Fruit fly (Drosophila melanogaster): ENCODE measurements around the gene CG14710.

CG14710 gene

dm6 chr3R:11623025-11623424, 3.1 kb downstream of the CG14710 start, which contains the start of gene CG14711 (continued):
- peak; percentile 45 for TF ChIP-seq CG17802 (tag; optimal IDR thresholded peaks at IDR 0.05)
- peak; percentile 91 for TF ChIP-seq YL-1 (GFP tag; optimal IDR thresholded peaks at IDR 0.05)
- no peak; the same call in 1 of the 2 replicates for TF ChIP-seq CG31441 (GFP tag; IDR thresholded peaks at IDR 0.05)
- peak; percentile 82; the same call in 2 of the 3 replicates for TF ChIP-seq C15 (GFP tag; IDR thresholded peaks at IDR 0.05)
- TF ChIP-seq bowl (GFP tag; IDR thresholded peaks at IDR 0.05), result peak; percentile 74; the same call in 1 of the 2 replicates
- TF ChIP-seq E2f2 (GFP tag; IDR thresholded peaks at IDR 0.05), result peak; percentile 81
- peak; percentile 0 for TF ChIP-seq CG10274 (GFP tag; optimal IDR thresholded peaks at IDR 0.05)
- TF ChIP-seq Sry-β (GFP tag; optimal IDR thresholded peaks at IDR 0.05), result no peak
- peak; percentile 61; the same call in 1 of the 2 replicates for TF ChIP-seq CG4360 (GFP tag; IDR thresholded peaks at IDR 0.05)
- peak; percentile 47 for TF ChIP-seq CG7745 (tag; optimal IDR thresholded peaks at IDR 0.05)
- peak; percentile 6 for TF ChIP-seq CG3163 (GFP tag; optimal IDR thresholded peaks at IDR 0.05)

- TF ChIP-seq CG14014 (GFP tag; IDR thresholded peaks at IDR 0.05), result no peak
- TF ChIP-seq Nf-YA (GFP tag; IDR thresholded peaks at IDR 0.05), result no peak
- no peak for TF ChIP-seq Xbp1 (GFP tag; optimal IDR thresholded peaks at IDR 0.05)
- no peak for TF ChIP-seq shn (GFP tag; optimal IDR thresholded peaks at IDR 0.05)
- no peak for TF ChIP-seq scrt (GFP tag; optimal IDR thresholded peaks at IDR 0.05)
- TF ChIP-seq Dp (GFP tag; optimal IDR thresholded peaks at IDR 0.05), result no peak
- TF ChIP-seq pzg (GFP tag; optimal IDR thresholded peaks at IDR 0.05), result no peak
- no peak for TF ChIP-seq toy (GFP tag; IDR thresholded peaks at IDR 0.05)
Observed at dm6 chr3R:11625544-11625943, 5.7 kb downstream of the CG14710 start, which contains the start of gene Zaf1. Gene Zaf1 (minus strand): TSS chr3R:11625644.

DNA sequence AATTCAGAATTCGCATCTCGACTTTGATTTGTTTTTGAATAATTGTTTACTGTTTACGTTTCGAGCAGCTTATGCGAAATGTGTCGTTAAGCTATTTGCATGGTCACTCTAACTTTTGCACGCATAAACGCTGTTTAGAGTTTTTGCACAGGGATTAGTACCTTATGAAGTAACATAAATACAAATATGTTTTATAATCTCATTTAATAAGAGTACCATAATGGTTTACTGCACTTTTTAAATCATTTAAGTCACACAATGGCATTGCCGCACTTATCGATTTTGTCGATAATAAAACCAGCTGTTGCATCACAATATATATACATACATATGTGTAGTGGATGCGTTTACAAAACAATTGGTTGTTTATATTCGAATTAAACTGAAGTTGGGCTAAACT, 6.7 kb downstream of the CG14710 start, which contains the start of the genes CG6813 and CG18764:
TSS of gene CG6813 (minus strand) at position 68 of the 400 bp plus-strand sequence.
TSS of gene CG18764 (plus strand) at position 319 of the 400 bp plus-strand sequence.
- TF ChIP-seq CG1603 (tag; optimal IDR thresholded peaks at IDR 0.05) (peak; percentile 34), unc-4 (GFP tag; IDR thresholded peaks at IDR 0.05; ENCODE audit: partially characterized antibody) (peak; percentile 38; the same call in 1 of the 2 replicates), ac (GFP tag; optimal IDR thresholded peaks at IDR 0.05) (no peak), CG12659 (GFP tag; optimal IDR thresholded peaks at IDR 0.05) (peak; percentile 11), row (GFP tag; IDR thresholded peaks at IDR 0.05) (peak; percentile 35; the same call in 1 of the 3 replicates), CG7745 (tag; optimal IDR thresholded peaks at IDR 0.05) (no peak), CG9797 (GFP tag; optimal IDR thresholded peaks at IDR 0.05) (peak; percentile 10), Dll (GFP tag; IDR thresholded peaks at IDR 0.05; ENCODE audit: partially characterized antibody) (peak; percentile 59; the same call in 1 of the 4 replicates), CG14441 (GFP tag; IDR thresholded peaks at IDR 0.05) (no peak), HLH4C (GFP tag; IDR thresholded peaks at IDR 0.05; ENCODE audit: partially characterized antibody) (peak; percentile 41; the same call in 1 of the 3 replicates), CG7839 (tag; optimal IDR thresholded peaks at IDR 0.05) (no peak), pfk (GFP tag; optimal IDR thresholded peaks at IDR 0.05) (no peak), gfzf (GFP tag; optimal IDR thresholded peaks at IDR 0.05) (peak; percentile 45), Dref (GFP tag; IDR thresholded peaks at IDR 0.05) (peak; percentile 49), crc (GFP tag; optimal IDR thresholded peaks at IDR 0.05) (no peak), D19B (GFP tag; optimal IDR thresholded peaks at IDR 0.05) (no peak), CG3995 (GFP tag; optimal IDR thresholded peaks at IDR 0.05) (peak; percentile 67), tio (GFP tag; optimal IDR thresholded peaks at IDR 0.05) (no peak), sens (GFP tag) (peak; percentile 69), stwl (tag; optimal IDR thresholded peaks at IDR 0.05) (peak; percentile 59), Sry-δ (GFP tag; optimal IDR thresholded peaks at IDR 0.05) (peak; percentile 3), grau (tag; optimal IDR thresholded peaks at IDR 0.05) (no peak), CG2120 (GFP tag; optimal IDR thresholded peaks at IDR 0.05) (peak; percentile 30), YL-1 (GFP tag; optimal IDR thresholded peaks at IDR 0.05) (peak; percentile 23), ato (GFP tag; IDR thresholded peaks at IDR 0.05; ENCODE audit: partially characterized antibody) (0 out of 2 replicates have a peak, but pooled peaks have one; percentile 32), Abd-B (GFP tag; optimal IDR thresholded peaks at IDR 0.05) (no peak), trem (tag; optimal IDR thresholded peaks at IDR 0.05) (peak; percentile 21), pb (GFP tag; optimal IDR thresholded peaks at IDR 0.05) (no peak), onecut (GFP tag; IDR thresholded peaks at IDR 0.05) (peak; percentile 68; the same call in 1 of the 2 replicates), CG34224 (GFP tag; IDR thresholded peaks at IDR 0.05; ENCODE audit: partially characterized antibody) (0 out of 3 replicates have a peak, but pooled peaks have one; percentile 29)
